Worm (Caenorhabditis elegans): ENCODE data around the gene lin-15B.

DNA sequence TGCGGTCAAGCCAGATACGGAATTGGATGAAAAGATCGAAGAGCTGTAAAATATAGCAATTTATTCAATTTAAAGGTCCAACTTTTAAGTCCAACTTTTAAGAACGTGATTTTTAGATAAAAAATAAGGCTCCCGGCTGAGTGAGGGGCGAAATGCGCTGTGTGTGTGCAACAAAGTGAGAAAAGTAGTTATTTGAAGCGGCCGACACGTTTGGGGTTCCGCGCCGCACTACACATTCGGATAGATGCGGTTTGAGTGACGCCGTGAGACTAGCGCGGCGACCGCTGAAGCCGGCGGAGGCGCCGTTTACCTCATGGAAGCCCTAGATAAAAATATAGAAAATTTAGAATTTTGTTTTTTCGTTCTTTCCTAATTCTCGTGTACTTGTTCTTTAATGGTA, 44.9 kb downstream of the lin-15B start:
- TF ChIP-seq flt-1 (GFP tag; IDR thresholded peaks at IDR 0.05): no peak
- no peak for TF ChIP-seq T22C8.4 (GFP tag; IDR thresholded peaks at IDR 0.05)
- no peak for TF ChIP-seq med-1 (GFP tag; optimal IDR thresholded peaks at IDR 0.05; ENCODE audit: insufficient read depth)
- TF ChIP-seq tab-1 (GFP tag; IDR thresholded peaks at IDR 0.05): no peak
- TF ChIP-seq klf-2 (GFP tag; conservative IDR thresholded peaks at IDR 0.05): no peak
- no peak for TF ChIP-seq ztf-29 (GFP tag; IDR thresholded peaks at IDR 0.05)
- no peak for TF ChIP-seq ref-1 (GFP tag; conservative IDR thresholded peaks at IDR 0.05)

Data from whole organism, midembryonic.